Worm (Caenorhabditis elegans) whole organism, mixed stage, embryonic: Measurements from ENCODE around the gene nlp-9.

Experiments used
- flh-1 ChIP-seq: fragments of 200-800 bp; sonication (Bioruptor generic); optimal IDR thresholded peaks from 2 replicates; lab custom pipeline; 2018; ENCODE audit warnings: mild to moderate bottlenecking, missing genetic modification characterization, moderate library complexity, missing compliant biosample characterization
- nhr-12 ChIP-seq: fragments of 150-350 bp; optimal IDR thresholded peaks from 2 replicates; lab custom pipeline; 2014; ENCODE audit warnings: missing biosample characterization, missing genetic modification characterization
- snpc-4 ChIP-seq: fragments of 150-350 bp; optimal IDR thresholded peaks from 2 replicates; lab custom pipeline; 2014; ENCODE audit warnings: missing biosample characterization, missing genetic modification characterization
- unc-39 ChIP-seq: fragments of 150-350 bp; optimal IDR thresholded peaks from 2 replicates; lab custom pipeline; 2014; ENCODE audit warnings: missing biosample characterization, missing genetic modification characterization

ce11 chrV:4175624-4176023 lies 43.8 kb upstream of the nlp-9 start, which contains the start of the genes coh-4 and pid-5:
- TF ChIP-seq flh-1 (GFP tag; lab: Kevin White, UChicago) (no peak), unc-39 (no peak), snpc-4 (tag; lab: Kevin White, UChicago) (no peak), nhr-12 (tag; lab: Kevin White, UChicago) (no peak)
